Fruit fly (Drosophila melanogaster) whole organism, prepupa: Measurements from ENCODE around the gene Flo2.

ENCODE experiments used
- CG10669 ChIP-seq: fragments of 200-800 bp; sonication (Bioruptor generic); optimal IDR thresholded peaks from 3 replicates; lab custom pipeline; 2018; ENCODE audit warnings: missing biosample characterization, mild to moderate bottlenecking, missing genetic modification characterization, moderate library complexity
- CG11294 ChIP-seq: fragments of 200-800 bp; sonication (Bioruptor generic); IDR thresholded peaks from 2 replicates; pipeline ENCODE4 v1.3.6; 2022; ENCODE audit warnings: missing biosample characterization, missing genetic modification characterization
- CG11762 ChIP-seq: fragments of 200-800 bp; sonication (Bioruptor generic); optimal IDR thresholded peaks from 3 replicates; lab custom pipeline; 2016; ENCODE audit warnings: missing biosample characterization, missing genetic modification characterization; ENCODE audit not compliant: insufficient read depth
- CG16779 ChIP-seq: fragments of 200-800 bp; sonication (Bioruptor generic); optimal IDR thresholded peaks from 3 replicates; lab custom pipeline; 2017; ENCODE audit warnings: missing biosample characterization, mild to moderate bottlenecking, missing genetic modification characterization
- CG6163 ChIP-seq: fragments of 200-800 bp; sonication (Bioruptor generic); IDR thresholded peaks from 3 replicates; pipeline ENCODE4 v1.3.6; 2022; ENCODE audit warnings: missing biosample characterization, missing genetic modification characterization
- CG6792 ChIP-seq: fragments of 200-800 bp; sonication (Bioruptor generic); optimal IDR thresholded peaks from 3 replicates; lab custom pipeline; 2016; ENCODE audit warnings: missing biosample characterization, missing genetic modification characterization
- Ets96B ChIP-seq: fragments of 200-800 bp; optimal IDR thresholded peaks from 2 replicates; lab custom pipeline; 2019; ENCODE audit warnings: missing biosample characterization, mild to moderate bottlenecking, missing genetic modification characterization, moderate library complexity
- Gug ChIP-seq: fragments of 200-800 bp; sonication (Bioruptor generic); IDR thresholded peaks from 2 replicates; pipeline ENCODE4 v1.3.6; 2022; ENCODE audit warnings: missing biosample characterization, missing genetic modification characterization
- Hr39 ChIP-seq: fragments of 200-800 bp; sonication (Bioruptor generic); optimal IDR thresholded peaks from 2 replicates; lab custom pipeline; 2016; ENCODE audit warnings: missing biosample characterization, missing genetic modification characterization
- OdsH ChIP-seq: fragments of 200-800 bp; sonication (Bioruptor generic); optimal IDR thresholded peaks from 3 replicates; lab custom pipeline; 2016; ENCODE audit warnings: missing biosample characterization, missing genetic modification characterization
- dac ChIP-seq: fragments of 200-800 bp; sonication (Bioruptor generic); optimal IDR thresholded peaks from 2 replicates; lab custom pipeline; 2017; ENCODE audit warnings: missing biosample characterization, mild to moderate bottlenecking, missing genetic modification characterization
- esn ChIP-seq: fragments of 200-800 bp; sonication (Bioruptor generic); optimal IDR thresholded peaks from 2 replicates; lab custom pipeline; 2016; ENCODE audit warnings: missing biosample characterization, mild to moderate bottlenecking, missing genetic modification characterization, moderate library complexity
- fkh ChIP-seq: fragments of 200-800 bp; sonication (Bioruptor generic); optimal IDR thresholded peaks from 3 replicates; lab custom pipeline; 2017; ENCODE audit warnings: missing biosample characterization, mild to moderate bottlenecking, missing genetic modification characterization, moderate library complexity

DNA sequence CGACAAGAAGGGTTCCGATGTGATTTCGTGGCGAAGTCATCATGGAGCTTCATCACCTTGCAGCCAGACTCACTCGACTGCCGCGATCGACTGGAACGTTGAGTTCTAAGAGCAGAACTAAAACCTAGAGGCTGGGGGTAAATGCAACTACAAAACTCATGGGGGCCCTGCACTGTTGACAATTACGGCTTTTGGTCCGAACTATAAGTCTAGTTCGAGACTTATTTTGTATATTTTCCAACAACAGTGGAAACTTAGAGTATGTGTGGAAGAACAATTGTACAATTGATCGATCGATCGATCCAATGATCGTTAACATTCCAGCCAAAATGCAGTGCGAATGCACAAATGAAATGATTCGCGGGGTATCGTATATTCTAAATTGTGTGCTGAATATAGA lies 17.1 kb downstream of the Flo2 start, which contains the start of gene CG9519:
- TF ChIP-seq CG11762 (no peak), Gug (GFP tag; lab: Robert Waterston, UW) (no peak), CG10669 (no peak), Hr39 (GFP tag; lab: Kevin White, UChicago) (no peak), Ets96B (tag; lab: Kevin White, UChicago) (no peak), CG6163 (GFP tag; lab: Robert Waterston, UW) (no peak), dac (GFP tag; lab: Kevin White, UChicago) (no peak), OdsH (GFP tag; lab: Kevin White, UChicago) (no peak), CG11294 (GFP tag; lab: Robert Waterston, UW) (no peak), CG6792 (GFP tag; lab: Kevin White, UChicago) (no peak), fkh (GFP tag; lab: Kevin White, UChicago) (no peak), esn (GFP tag; lab: Kevin White, UChicago) (no peak), CG16779 (no peak)
